Fruit fly (Drosophila melanogaster) whole organism, prepupa: ENCODE data around the gene Sems.

ENCODE experiments used
- CG10631 ChIP-seq: fragments of 200-800 bp; sonication (Bioruptor generic); optimal IDR thresholded peaks from 2 replicates; lab custom pipeline; 2016; ENCODE audit warnings: missing biosample characterization, missing genetic modification characterization
- CG10669 ChIP-seq: fragments of 200-800 bp; sonication (Bioruptor generic); optimal IDR thresholded peaks from 3 replicates; lab custom pipeline; 2018; ENCODE audit warnings: missing biosample characterization, mild to moderate bottlenecking, missing genetic modification characterization, moderate library complexity
- CG11902 ChIP-seq: fragments of 200-800 bp; sonication (Bioruptor generic); optimal IDR thresholded peaks from 3 replicates; lab custom pipeline; 2016; ENCODE audit warnings: missing biosample characterization, missing genetic modification characterization
- CG15336 ChIP-seq: fragments of 200-800 bp; sonication (Bioruptor generic); IDR thresholded peaks from 2 replicates; pipeline ENCODE4 v1.3.6; 2022; ENCODE audit warnings: missing biosample characterization, missing genetic modification characterization
- CG1621 ChIP-seq: fragments of 200-800 bp; sonication (Bioruptor generic); optimal IDR thresholded peaks from 3 replicates; lab custom pipeline; 2018; ENCODE audit warnings: missing biosample characterization, mild to moderate bottlenecking, missing genetic modification characterization
- CG31627 ChIP-seq: fragments of 200-800 bp; sonication (Bioruptor generic); optimal IDR thresholded peaks from 3 replicates; lab custom pipeline; 2016; ENCODE audit warnings: missing biosample characterization, missing genetic modification characterization
- CG32006 ChIP-seq: fragments of 200-800 bp; sonication (Bioruptor generic); optimal IDR thresholded peaks from 3 replicates; lab custom pipeline; 2017; ENCODE audit warnings: missing biosample characterization, mild to moderate bottlenecking, missing genetic modification characterization
- CG34406 ChIP-seq: fragments of 200-800 bp; sonication (Bioruptor generic); optimal IDR thresholded peaks from 3 replicates; lab custom pipeline; 2016; ENCODE audit warnings: missing biosample characterization, missing genetic modification characterization
- CG3919 ChIP-seq: fragments of 200-800 bp; sonication (Bioruptor generic); optimal IDR thresholded peaks from 3 replicates; lab custom pipeline; 2016; ENCODE audit warnings: missing biosample characterization, missing genetic modification characterization
- CG4318 ChIP-seq: fragments of 200-800 bp; sonication (Bioruptor generic); optimal IDR thresholded peaks from 3 replicates; lab custom pipeline; 2017; ENCODE audit warnings: missing biosample characterization, mild to moderate bottlenecking, missing genetic modification characterization
- CG6163 ChIP-seq: fragments of 200-800 bp; sonication (Bioruptor generic); IDR thresholded peaks from 3 replicates; pipeline ENCODE4 v1.3.6; 2022; ENCODE audit warnings: missing biosample characterization, missing genetic modification characterization
- CG6792 ChIP-seq: fragments of 200-800 bp; sonication (Bioruptor generic); optimal IDR thresholded peaks from 3 replicates; lab custom pipeline; 2016; ENCODE audit warnings: missing biosample characterization, missing genetic modification characterization
- CG6808 ChIP-seq: fragments of 200-800 bp; sonication (Bioruptor generic); optimal IDR thresholded peaks from 3 replicates; lab custom pipeline; 2017; ENCODE audit warnings: missing biosample characterization, missing genetic modification characterization, mild to moderate bottlenecking, moderate library complexity, missing genetic modification reagents
- CG6854 ChIP-seq: fragments of 200-800 bp; sonication (Bioruptor generic); optimal IDR thresholded peaks from 2 replicates; lab custom pipeline; 2017; ENCODE audit warnings: missing biosample characterization, mild to moderate bottlenecking, missing genetic modification characterization
- CG7368 ChIP-seq: fragments of 200-800 bp; sonication (Bioruptor generic); optimal IDR thresholded peaks from 3 replicates; lab custom pipeline; 2016; ENCODE audit warnings: missing biosample characterization, missing genetic modification characterization
- CG8119 ChIP-seq: fragments of 200-800 bp; sonication (Bioruptor generic); IDR thresholded peaks from 3 replicates; pipeline ENCODE4 v1.3.6; 2022; ENCODE audit warnings: missing biosample characterization, missing genetic modification characterization
- CG8632 ChIP-seq: fragments of 200-800 bp; sonication (Bioruptor generic); optimal IDR thresholded peaks from 3 replicates; lab custom pipeline; 2016; ENCODE audit warnings: missing biosample characterization, missing genetic modification characterization
- CG9139 ChIP-seq: fragments of 200-800 bp; sonication (Bioruptor generic); optimal IDR thresholded peaks from 3 replicates; lab custom pipeline; 2017; ENCODE audit warnings: missing biosample characterization, mild to moderate bottlenecking, missing genetic modification characterization
- Eip75B ChIP-seq: fragments of 200-800 bp; sonication (Bioruptor generic); optimal IDR thresholded peaks from 3 replicates; lab custom pipeline; 2016; ENCODE audit warnings: missing biosample characterization, missing genetic modification characterization
- Eip78C ChIP-seq: fragments of 200-800 bp; sonication (Bioruptor generic); peaks from one replicate; lab custom pipeline; 2016; ENCODE audit warnings: missing biosample characterization, missing genetic modification characterization
- Eip93F ChIP-seq: fragments of 200-800 bp; sonication (Bioruptor generic); optimal IDR thresholded peaks from 2 replicates; lab custom pipeline; 2016; ENCODE audit warnings: missing biosample characterization, mild to moderate bottlenecking, missing genetic modification characterization
- Ets21C ChIP-seq: fragments of 200-800 bp; sonication (Bioruptor generic); optimal IDR thresholded peaks from 3 replicates; lab custom pipeline; 2016; ENCODE audit warnings: missing biosample characterization, missing genetic modification characterization
- Ets96B ChIP-seq: fragments of 200-800 bp; optimal IDR thresholded peaks from 2 replicates; lab custom pipeline; 2019; ENCODE audit warnings: missing biosample characterization, mild to moderate bottlenecking, missing genetic modification characterization, moderate library complexity
- Gug ChIP-seq: fragments of 200-800 bp; sonication (Bioruptor generic); IDR thresholded peaks from 2 replicates; pipeline ENCODE4 v1.3.6; 2022; ENCODE audit warnings: missing biosample characterization, missing genetic modification characterization
- Hr38 ChIP-seq: sonication (Bioruptor generic); optimal IDR thresholded peaks from 2 replicates; lab custom pipeline; 2016; ENCODE audit warnings: missing biosample characterization, missing genetic modification characterization
- Hr39 ChIP-seq: fragments of 200-800 bp; sonication (Bioruptor generic); optimal IDR thresholded peaks from 2 replicates; lab custom pipeline; 2016; ENCODE audit warnings: missing biosample characterization, missing genetic modification characterization
- Hr4 ChIP-seq: fragments of 200-800 bp; sonication (Bioruptor generic); optimal IDR thresholded peaks from 3 replicates; lab custom pipeline; 2016; ENCODE audit warnings: missing biosample characterization, missing genetic modification characterization
- Lpt ChIP-seq: fragments of 200-800 bp; sonication (Bioruptor generic); optimal IDR thresholded peaks from 3 replicates; lab custom pipeline; 2016; ENCODE audit warnings: missing biosample characterization, missing genetic modification characterization
- Met ChIP-seq: fragments of 200-800 bp; sonication (Bioruptor generic); optimal IDR thresholded peaks from 3 replicates; lab custom pipeline; 2016; ENCODE audit warnings: missing biosample characterization, missing genetic modification characterization
- OdsH ChIP-seq: fragments of 200-800 bp; sonication (Bioruptor generic); optimal IDR thresholded peaks from 3 replicates; lab custom pipeline; 2016; ENCODE audit warnings: missing biosample characterization, missing genetic modification characterization
- Smox ChIP-seq: fragments of 200-800 bp; sonication (Bioruptor generic); optimal IDR thresholded peaks from 3 replicates; lab custom pipeline; 2016; ENCODE audit warnings: missing biosample characterization, missing genetic modification characterization
- Sox102F ChIP-seq: fragments of 200-800 bp; sonication (Bioruptor generic); optimal IDR thresholded peaks from 2 replicates; lab custom pipeline; 2016; ENCODE audit warnings: missing biosample characterization, mild to moderate bottlenecking, missing genetic modification characterization
- Sox15 ChIP-seq: fragments of 200-800 bp; sonication (Bioruptor generic); optimal IDR thresholded peaks from 3 replicates; lab custom pipeline; 2016; ENCODE audit warnings: missing biosample characterization, missing genetic modification characterization
- acj6 ChIP-seq: fragments of 200-800 bp; sonication (Bioruptor generic); optimal IDR thresholded peaks from 3 replicates; lab custom pipeline; 2016; ENCODE audit warnings: missing biosample characterization, missing genetic modification characterization
- cyc ChIP-seq: fragments of 200-800 bp; sonication (Bioruptor generic); optimal IDR thresholded peaks from 3 replicates; lab custom pipeline; 2016; ENCODE audit warnings: missing biosample characterization, missing genetic modification characterization
- dac ChIP-seq: fragments of 200-800 bp; sonication (Bioruptor generic); optimal IDR thresholded peaks from 2 replicates; lab custom pipeline; 2017; ENCODE audit warnings: missing biosample characterization, mild to moderate bottlenecking, missing genetic modification characterization
- dsx ChIP-seq: fragments of 200-800 bp; optimal IDR thresholded peaks from 3 replicates; lab custom pipeline; 2019; ENCODE audit warnings: missing biosample characterization, mild to moderate bottlenecking, missing genetic modification characterization, moderate library complexity; ENCODE audit not compliant: poor library complexity, severe bottlenecking
- esn ChIP-seq: fragments of 200-800 bp; sonication (Bioruptor generic); optimal IDR thresholded peaks from 2 replicates; lab custom pipeline; 2016; ENCODE audit warnings: missing biosample characterization, mild to moderate bottlenecking, missing genetic modification characterization, moderate library complexity
- fd85E ChIP-seq: fragments of 200-800 bp; sonication (Bioruptor generic); optimal IDR thresholded peaks from 3 replicates; lab custom pipeline; 2016; ENCODE audit warnings: missing biosample characterization, missing genetic modification characterization
- fkh ChIP-seq: fragments of 200-800 bp; sonication (Bioruptor generic); optimal IDR thresholded peaks from 3 replicates; lab custom pipeline; 2017; ENCODE audit warnings: missing biosample characterization, mild to moderate bottlenecking, missing genetic modification characterization, moderate library complexity
- lz ChIP-seq: fragments of 200-800 bp; sonication (Bioruptor generic); optimal IDR thresholded peaks from 3 replicates; lab custom pipeline; 2016; ENCODE audit warnings: missing biosample characterization, missing genetic modification characterization
- pdm3 ChIP-seq: fragments of 200-800 bp; sonication (Bioruptor generic); optimal IDR thresholded peaks from 3 replicates; lab custom pipeline; 2016; ENCODE audit warnings: missing biosample characterization, missing genetic modification characterization
- salr ChIP-seq, 2 experiments: fragments of 200-800 bp; sonication (Bioruptor generic); optimal IDR thresholded peaks; 3 replicates each; lab custom pipeline; 2016 to 2018; ENCODE audit warnings: missing biosample characterization in 2 of 2, missing genetic modification characterization in 2 of 2, mild to moderate bottlenecking in 1 of 2
- spab ChIP-seq: fragments of 200-800 bp; sonication (Bioruptor generic); optimal IDR thresholded peaks from 2 replicates; lab custom pipeline; 2017; ENCODE audit warnings: missing biosample characterization, mild to moderate bottlenecking, missing genetic modification characterization, missing genetic modification reagents
- ss ChIP-seq, 2 experiments: fragments of 200-800 bp; sonication (Bioruptor generic); optimal IDR thresholded peaks; 2 replicates in 1 of 2; 3 replicates in 1 of 2; lab custom pipeline; 2017 to 2018; ENCODE audit warnings: mild to moderate bottlenecking in 2 of 2, missing biosample characterization in 2 of 2, missing genetic modification characterization in 2 of 2, moderate library complexity in 1 of 2
- svp ChIP-seq: fragments of 200-800 bp; sonication (Bioruptor generic); peaks from one replicate; lab custom pipeline; 2016; ENCODE audit warnings: missing biosample characterization, missing genetic modification characterization
- vri ChIP-seq: fragments of 200-800 bp; sonication (Bioruptor generic); optimal IDR thresholded peaks from 3 replicates; lab custom pipeline; 2016; ENCODE audit warnings: missing biosample characterization, mild to moderate bottlenecking, missing genetic modification characterization

Gene Sems

DNA sequence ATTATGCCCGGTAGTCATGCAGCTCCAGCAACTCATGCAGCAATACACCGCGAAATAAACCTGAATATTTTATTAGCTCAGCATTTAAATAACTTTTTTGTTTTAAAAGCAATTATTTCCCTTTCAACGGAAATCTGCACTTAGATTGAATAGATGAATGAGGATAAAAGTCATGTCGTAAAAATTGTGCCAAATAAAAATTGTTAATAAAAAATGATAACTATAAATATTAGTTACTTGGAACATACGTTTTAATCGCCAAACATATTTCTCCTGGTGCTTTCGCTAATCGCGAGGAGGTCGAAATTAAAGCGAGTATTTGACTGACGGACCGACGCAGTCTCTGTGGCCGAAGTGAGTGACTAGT lies 4.4 kb downstream of the Sems start (continued):
- TF ChIP-seq CG3919 (GFP tag; lab: Kevin White, UChicago) = peak; percentile 58
- peak; percentile 73 for TF ChIP-seq CG6808 (GFP tag; lab: Kevin White, UChicago)
- peak; percentile 43 for TF ChIP-seq CG8632 (GFP tag; lab: Kevin White, UChicago)
- TF ChIP-seq Sox102F (GFP tag; lab: Kevin White, UChicago) = peak; percentile 47
- peak; percentile 42 for TF ChIP-seq CG4318
- peak; percentile 71 for TF ChIP-seq pdm3 (GFP tag; lab: Kevin White, UChicago)
- no peak for TF ChIP-seq Gug (GFP tag; lab: Robert Waterston, UW)
- peak; percentile 12 for TF ChIP-seq CG11902 (GFP tag; lab: Kevin White, UChicago)
- peak; percentile 46 for TF ChIP-seq Hr39 (GFP tag; lab: Kevin White, UChicago)
- TF ChIP-seq CG6163 (GFP tag; lab: Robert Waterston, UW) = peak; percentile 46
- TF ChIP-seq dac (GFP tag; lab: Kevin White, UChicago) = no peak
- TF ChIP-seq Met = peak; percentile 70
- TF ChIP-seq Smox (GFP tag; lab: Kevin White, UChicago) = peak; percentile 55
- TF ChIP-seq ss (GFP tag; optimal IDR thresholded peaks at IDR 0.05; lab: Kevin White, UChicago) = peak; percentile 65 to 76
- peak; percentile 13 for TF ChIP-seq cyc (GFP tag; lab: Kevin White, UChicago)
- TF ChIP-seq Hr38 (GFP tag; lab: Kevin White, UChicago) = no peak

DNA sequence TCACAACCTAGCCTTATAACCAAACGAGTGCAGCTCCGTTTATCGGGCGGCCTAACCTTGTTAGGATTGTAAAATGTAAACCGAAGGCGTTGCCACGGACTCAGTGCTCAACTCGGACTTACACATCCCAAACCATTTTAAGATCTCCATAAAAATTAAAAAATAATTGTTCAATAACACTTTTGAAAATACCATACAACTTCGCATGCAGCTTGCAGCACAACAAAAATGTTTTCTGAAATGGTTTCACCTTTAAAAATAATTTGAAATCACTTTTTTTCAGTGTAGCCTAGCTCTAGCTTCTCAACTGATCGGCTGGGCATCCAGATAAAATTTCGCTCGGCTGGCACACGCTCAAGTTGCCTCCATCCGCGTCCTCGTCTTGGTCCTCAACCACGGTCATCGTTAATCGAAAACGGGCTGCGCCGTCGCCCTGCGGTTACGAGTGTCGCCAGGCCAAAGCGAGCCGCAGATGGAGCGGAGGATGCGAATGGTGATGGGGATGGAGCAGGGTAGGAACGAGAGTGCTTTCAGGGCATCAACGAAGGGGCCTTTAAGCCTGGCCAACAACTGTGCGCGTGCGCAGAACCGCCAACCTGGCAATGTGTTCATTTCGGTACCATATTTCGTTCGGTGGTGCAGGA lies 5.0 kb downstream of the Sems start:
- TF ChIP-seq CG3919 (GFP tag; lab: Kevin White, UChicago) (peak; percentile 91), dsx (GFP tag; lab: Kevin White, UChicago) (peak; percentile 82), cyc (GFP tag; lab: Kevin White, UChicago) (peak; percentile 68), Lpt (GFP tag; lab: Kevin White, UChicago) (peak; percentile 70), esn (GFP tag; lab: Kevin White, UChicago) (peak; percentile 61), CG32006 (peak; percentile 77), CG8119 (GFP tag; lab: Robert Waterston, UW) (peak; percentile 85), acj6 (peak; percentile 88), CG9139 (GFP tag; lab: Kevin White, UChicago) (peak; percentile 62), CG1621 (tag; lab: Kevin White, UChicago) (peak; percentile 83), CG11902 (GFP tag; lab: Kevin White, UChicago) (peak; percentile 67), CG31627 (GFP tag; lab: Kevin White, UChicago) (peak; percentile 67), dac (GFP tag; lab: Kevin White, UChicago) (peak; percentile 60), ss (GFP tag; optimal IDR thresholded peaks at IDR 0.05; lab: Kevin White, UChicago) (peak in 1 of 2 experiments; percentile 72), vri (peak; percentile 48), Met (peak; percentile 76), Hr4 (peak; percentile 79), CG7368 (peak; percentile 74), CG10631 (peak; percentile 93), OdsH (GFP tag; lab: Kevin White, UChicago) (peak; percentile 89), CG34406 (peak; percentile 78), lz (peak; percentile 69), CG6792 (GFP tag; lab: Kevin White, UChicago) (peak; percentile 78), Eip78C (GFP tag; lab: Kevin White, UChicago) (peak; percentile 96), CG6808 (GFP tag; lab: Kevin White, UChicago) (peak; percentile 76), Sox15 (peak; percentile 67), Smox (GFP tag; lab: Kevin White, UChicago) (peak; percentile 64), Gug (GFP tag; lab: Robert Waterston, UW) (peak; percentile 60), Eip93F (no peak), Eip75B (GFP tag; lab: Kevin White, UChicago) (peak; percentile 83), CG8632 (GFP tag; lab: Kevin White, UChicago) (peak; percentile 78), spab (peak; percentile 80), CG15336 (GFP tag; lab: Robert Waterston, UW) (peak; percentile 80), salr (GFP tag; optimal IDR thresholded peaks at IDR 0.05; lab: Kevin White, UChicago) (peak; percentile 58 to 84), CG6854 (GFP tag; lab: Kevin White, UChicago) (peak; percentile 65), fd85E (GFP tag; lab: Kevin White, UChicago) (peak; percentile 53), Ets21C (GFP tag; lab: Kevin White, UChicago) (peak; percentile 47), Ets96B (tag; lab: Kevin White, UChicago) (peak; percentile 89), CG10669 (GFP tag; lab: Kevin White, UChicago) (peak; percentile 87), Hr38 (GFP tag; lab: Kevin White, UChicago) (no peak), fkh (no peak), svp (GFP tag; lab: Kevin White, UChicago) (peak; percentile 7), Hr39 (GFP tag; lab: Kevin White, UChicago) (peak; percentile 74)
